Fruit fly (Drosophila melanogaster) whole organism, embryonic: ENCODE data around the gene CAHbeta.

Experiments used
- B-H1 ChIP-seq: fragments of 200-800 bp; sonication (Bioruptor generic); IDR thresholded peaks from 3 replicates; pipeline ENCODE4 v1.3.6; 2022; ENCODE audit warnings: missing biosample characterization, missing genetic modification characterization
- Bgb ChIP-seq: fragments of 200-800 bp; sonication (Bioruptor generic); IDR thresholded peaks from 2 replicates; pipeline ENCODE4 v1.3.6; 2022; ENCODE audit warnings: missing biosample characterization, missing genetic modification characterization; ENCODE audit not compliant: partially characterized antibody
- CG11247 ChIP-seq: fragments of 200-800 bp; sonication (Bioruptor generic); IDR thresholded peaks from 2 replicates; pipeline ENCODE4 v1.3.6; 2022; ENCODE audit warnings: missing biosample characterization, missing genetic modification characterization
- CG12391 ChIP-seq: fragments of 200-800 bp; sonication (Bioruptor generic); optimal IDR thresholded peaks from 3 replicates; lab custom pipeline; 2018; ENCODE audit warnings: missing biosample characterization, mild to moderate bottlenecking, missing genetic modification characterization, moderate library complexity
- CG13624 ChIP-seq: fragments of 200-800 bp; sonication (Bioruptor generic); optimal IDR thresholded peaks from 2 replicates; lab custom pipeline; 2016; ENCODE audit warnings: missing biosample characterization, missing genetic modification characterization
- CG14710 ChIP-seq: fragments of 200-800 bp; sonication (Bioruptor generic); optimal IDR thresholded peaks from 3 replicates; lab custom pipeline; 2019; ENCODE audit warnings: missing biosample characterization, mild to moderate bottlenecking, missing genetic modification characterization, moderate library complexity
- CG17568 ChIP-seq: fragments of 200-800 bp; sonication (Bioruptor generic); optimal IDR thresholded peaks from 2 replicates; lab custom pipeline; 2018; ENCODE audit warnings: missing biosample characterization, mild to moderate bottlenecking, missing genetic modification characterization, moderate library complexity
- CG1792 ChIP-seq: fragments of 200-800 bp; sonication (Bioruptor generic); optimal IDR thresholded peaks from 2 replicates; lab custom pipeline; 2016; ENCODE audit warnings: missing biosample characterization, missing genetic modification characterization
- CG18599 ChIP-seq: fragments of 200-800 bp; sonication (Bioruptor generic); optimal IDR thresholded peaks from 3 replicates; lab custom pipeline; 2017; ENCODE audit warnings: missing biosample characterization, missing genetic modification characterization, mild to moderate bottlenecking, moderate library complexity, missing genetic modification reagents
- CG2875 ChIP-seq: fragments of 200-800 bp; sonication (Bioruptor generic); optimal IDR thresholded peaks from 2 replicates; lab custom pipeline; 2017; ENCODE audit warnings: missing biosample characterization, mild to moderate bottlenecking, missing genetic modification characterization, missing genetic modification reagents
- CG31388 ChIP-seq: fragments of 200-800 bp; sonication (Bioruptor generic); optimal IDR thresholded peaks from 2 replicates; lab custom pipeline; 2016; ENCODE audit warnings: missing biosample characterization, missing genetic modification characterization
- CG3847 ChIP-seq: fragments of 200-800 bp; sonication (Bioruptor generic); IDR thresholded peaks from 2 replicates; pipeline ENCODE4 v1.3.6; 2022; ENCODE audit warnings: missing biosample characterization, missing genetic modification characterization
- CG4730 ChIP-seq: fragments of 200-800 bp; sonication (Bioruptor generic); IDR thresholded peaks from 2 replicates; pipeline ENCODE4 v1.3.6; 2022; ENCODE audit warnings: missing biosample characterization, missing genetic modification characterization
- CG5953 ChIP-seq: fragments of 200-800 bp; sonication (Bioruptor generic); IDR thresholded peaks from 2 replicates; pipeline ENCODE4 v1.3.6; 2022; ENCODE audit warnings: missing biosample characterization, missing genetic modification characterization
- CG6765 ChIP-seq: fragments of 200-800 bp; sonication (Bioruptor generic); optimal IDR thresholded peaks from 3 replicates; lab custom pipeline; 2017; ENCODE audit warnings: missing biosample characterization, mild to moderate bottlenecking, missing genetic modification characterization
- CG7556 ChIP-seq: fragments of 200-800 bp; sonication (Bioruptor generic); optimal IDR thresholded peaks from 2 replicates; lab custom pipeline; 2017; ENCODE audit warnings: missing biosample characterization, mild to moderate bottlenecking, missing genetic modification characterization
- CG9215 ChIP-seq: fragments of 200-800 bp; sonication (Bioruptor generic); IDR thresholded peaks from 2 replicates; pipeline ENCODE4 v1.3.6; 2022; ENCODE audit warnings: missing biosample characterization, missing genetic modification characterization
- Dfd ChIP-seq, 2 experiments: fragments of >200 bp; optimal IDR thresholded peaks; 2 replicates each; lab custom pipeline; 2017; ENCODE audit warnings: missing biosample characterization in 2 of 2, missing genetic modification characterization in 2 of 2
- Dref ChIP-seq: fragments of 200-800 bp; sonication (Bioruptor generic); IDR thresholded peaks from 2 replicates; pipeline ENCODE4 v1.3.6; 2022; ENCODE audit warnings: missing biosample characterization, missing genetic modification characterization
- Fer2 ChIP-seq: fragments of 200-800 bp; sonication (Bioruptor generic); optimal IDR thresholded peaks from 2 replicates; lab custom pipeline; 2018; ENCODE audit warnings: missing biosample characterization, mild to moderate bottlenecking, missing genetic modification characterization, moderate library complexity
- Jarid2 ChIP-seq: fragments of 200-800 bp; sonication (Bioruptor generic); optimal IDR thresholded peaks from 3 replicates; lab custom pipeline; 2017; ENCODE audit warnings: mild to moderate bottlenecking, missing biosample characterization, missing genetic modification reagents, missing genetic modification characterization
- Lpt ChIP-seq: fragments of >200 bp; optimal IDR thresholded peaks from 2 replicates; lab custom pipeline; 2018; ENCODE audit warnings: missing biosample characterization, missing genetic modification characterization
- Myb ChIP-seq: fragments of 200-800 bp; sonication (Bioruptor generic); optimal IDR thresholded peaks from 2 replicates; lab custom pipeline; 2016; ENCODE audit warnings: missing biosample characterization, missing genetic modification characterization
- NC2α ChIP-seq: fragments of 200-800 bp; sonication (Bioruptor generic); optimal IDR thresholded peaks from 2 replicates; lab custom pipeline; 2016; ENCODE audit warnings: missing biosample characterization, missing genetic modification characterization
- PHDP ChIP-seq: fragments of 200-800 bp; sonication (Bioruptor generic); optimal IDR thresholded peaks from 3 replicates; lab custom pipeline; 2018; ENCODE audit warnings: missing biosample characterization, mild to moderate bottlenecking, missing genetic modification characterization, moderate library complexity
- Side ChIP-seq: fragments of 200-800 bp; sonication (Bioruptor generic); optimal IDR thresholded peaks from 2 replicates; lab custom pipeline; 2016; ENCODE audit warnings: missing biosample characterization, missing genetic modification characterization
- Six4 ChIP-seq: fragments of 200-800 bp; sonication (Bioruptor generic); optimal IDR thresholded peaks from 2 replicates; lab custom pipeline; 2016; ENCODE audit warnings: missing biosample characterization, missing genetic modification characterization
- Xrp1 ChIP-seq: fragments of 200-800 bp; sonication (Bioruptor generic); IDR thresholded peaks from 2 replicates; pipeline ENCODE4 v1.3.6; 2022; ENCODE audit warnings: missing biosample characterization, missing genetic modification characterization
- abd-A ChIP-seq: fragments of 200-800 bp; sonication (Bioruptor generic); optimal IDR thresholded peaks from 3 replicates; lab custom pipeline; 2019; ENCODE audit warnings: missing biosample characterization, mild to moderate bottlenecking, missing genetic modification characterization, moderate library complexity
- az2 ChIP-seq: fragments of 200-800 bp; sonication (Bioruptor generic); optimal IDR thresholded peaks from 3 replicates; lab custom pipeline; 2016; ENCODE audit warnings: missing biosample characterization, missing genetic modification characterization
- bab2 ChIP-seq: fragments of 200-800 bp; sonication (Bioruptor generic); optimal IDR thresholded peaks from 2 replicates; lab custom pipeline; 2016; ENCODE audit warnings: missing biosample characterization, missing genetic modification characterization
- br ChIP-seq: fragments of >200 bp; optimal IDR thresholded peaks from 2 replicates; lab custom pipeline; 2017
- bsh ChIP-seq, 2 experiments: fragments of 200-800 bp; sonication (Bioruptor generic); optimal IDR thresholded peaks; 2 replicates each; lab custom pipeline; 2017 to 2018; ENCODE audit warnings: mild to moderate bottlenecking in 2 of 2, missing biosample characterization in 2 of 2, missing genetic modification characterization in 2 of 2, moderate library complexity in 1 of 2
- chn ChIP-seq: fragments of 200-800 bp; sonication (Bioruptor generic); optimal IDR thresholded peaks from 2 replicates; lab custom pipeline; 2016; ENCODE audit warnings: missing biosample characterization, missing genetic modification characterization
- corto ChIP-seq: fragments of 200-800 bp; sonication (Bioruptor generic); optimal IDR thresholded peaks from 2 replicates; lab custom pipeline; 2016; ENCODE audit warnings: missing biosample characterization, mild to moderate bottlenecking, missing genetic modification characterization, moderate library complexity
- gfzf ChIP-seq: fragments of 200-800 bp; sonication (Bioruptor generic); optimal IDR thresholded peaks from 2 replicates; lab custom pipeline; 2016; ENCODE audit warnings: missing biosample characterization, mild to moderate bottlenecking, missing genetic modification characterization, moderate library complexity
- grn ChIP-seq: fragments of 200-800 bp; sonication (Bioruptor generic); optimal IDR thresholded peaks from 3 replicates; lab custom pipeline; 2017; ENCODE audit warnings: missing biosample characterization, missing genetic modification characterization
- gsb ChIP-seq: fragments of 200-800 bp; sonication (Bioruptor generic); IDR thresholded peaks from 2 replicates; pipeline ENCODE4 v1.3.6; 2022; ENCODE audit warnings: missing biosample characterization, missing genetic modification characterization
- hkb ChIP-seq, 2 experiments: fragments of 200-800 bp in 1 of 2; fragments of >200 bp in 1 of 2; sonication (Bioruptor generic) in 1 of 2; IDR thresholded peaks in 1 of 2; optimal IDR thresholded peaks in 1 of 2; 2 replicates each; pipeline versions ENCODE4 v1.3.6 to Lab custom; 2017 to 2022; ENCODE audit warnings: missing biosample characterization in 1 of 2, missing genetic modification characterization in 1 of 2
- insv ChIP-seq, 2 experiments: fragments of 200-800 bp; sonication (Bioruptor generic); optimal IDR thresholded peaks; 3 replicates each; lab custom pipeline; 2016 to 2018; ENCODE audit warnings: missing biosample characterization in 2 of 2, missing genetic modification characterization in 2 of 2
- kni ChIP-seq: fragments of 200-800 bp; sonication (Bioruptor generic); optimal IDR thresholded peaks from 3 replicates; lab custom pipeline; 2017; ENCODE audit warnings: mild to moderate bottlenecking, missing biosample characterization, missing genetic modification reagents, missing genetic modification characterization
- lola ChIP-seq, 3 experiments: fragments of >200 bp in 2 of 3; fragments of 200-800 bp in 1 of 3; sonication (Bioruptor generic) in 1 of 3; optimal IDR thresholded peaks; 2 replicates each; lab custom pipeline; 2017 to 2019; ENCODE audit warnings: missing biosample characterization in 3 of 3, missing genetic modification characterization in 3 of 3, mild to moderate bottlenecking in 1 of 3, moderate library complexity in 1 of 3
- luna ChIP-seq: fragments of 200-800 bp; sonication (Bioruptor generic); optimal IDR thresholded peaks from 2 replicates; lab custom pipeline; 2016; ENCODE audit warnings: missing biosample characterization, missing genetic modification characterization
- pho ChIP-seq: fragments of 200-800 bp; sonication (Bioruptor generic); optimal IDR thresholded peaks from 2 replicates; lab custom pipeline; 2016; ENCODE audit warnings: missing biosample characterization, missing genetic modification characterization
- row ChIP-seq: fragments of 200-800 bp; sonication (Bioruptor generic); IDR thresholded peaks from 3 replicates; pipeline ENCODE4 v1.3.6; 2022; ENCODE audit warnings: missing biosample characterization, missing genetic modification characterization
- ttk ChIP-seq: fragments of 200-800 bp; sonication (Bioruptor generic); IDR thresholded peaks from 2 replicates; pipeline ENCODE4 v2.1.2; 2022; ENCODE audit warnings: missing biosample characterization, missing genetic modification characterization
- wdn ChIP-seq: fragments of 200-800 bp; sonication (Bioruptor generic); IDR thresholded peaks from 2 replicates; pipeline ENCODE4 v1.3.6; 2022; ENCODE audit warnings: missing biosample characterization, missing genetic modification characterization
- wek ChIP-seq: fragments of 200-800 bp; sonication (Bioruptor generic); optimal IDR thresholded peaks from 3 replicates; lab custom pipeline; 2018; ENCODE audit warnings: missing biosample characterization, mild to moderate bottlenecking, missing genetic modification characterization, moderate library complexity
- zfh2 ChIP-seq: fragments of 200-800 bp; sonication (Bioruptor generic); optimal IDR thresholded peaks from 2 replicates; lab custom pipeline; 2016; ENCODE audit warnings: missing biosample characterization, missing genetic modification characterization

The CAHbeta gene

DNA sequence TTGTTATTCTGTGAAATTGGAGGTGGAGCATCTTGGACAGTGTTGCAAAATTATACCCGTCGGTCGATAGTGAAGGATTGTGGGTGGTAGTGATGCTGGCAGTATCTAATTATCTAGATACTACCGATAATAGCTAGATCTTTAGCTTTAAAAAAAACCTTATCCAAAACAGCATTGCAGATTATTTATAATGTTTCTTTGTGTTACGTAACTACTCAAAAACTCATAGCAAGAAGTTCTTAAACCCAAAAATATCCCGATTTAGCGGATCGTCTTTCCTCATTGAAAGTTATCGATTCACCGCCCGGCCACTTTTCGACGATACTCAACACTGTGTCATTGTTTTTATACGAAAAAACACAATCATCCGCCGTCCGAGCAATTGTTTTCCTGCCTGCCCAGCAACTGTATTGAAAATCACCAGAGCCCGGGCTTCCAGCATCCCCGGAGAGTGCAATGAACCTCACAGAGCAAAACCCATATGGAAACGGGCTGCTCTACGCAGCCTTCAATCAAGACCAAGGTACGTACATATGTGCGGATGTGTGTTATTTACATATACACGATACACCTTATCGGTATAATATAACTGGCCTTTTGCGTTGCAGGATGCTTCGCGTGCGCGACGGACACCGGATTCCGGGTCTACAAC is 12.4 kb downstream of the CAHbeta start, which contains the start of gene CG11975 (continued):
- peak; percentile 78 for TF ChIP-seq CG12391 (tag; lab: Kevin White, UChicago)
- TF ChIP-seq kni (GFP tag; lab: Kevin White, UChicago): peak; percentile 48
- TF ChIP-seq CG4730 (GFP tag; lab: Robert Waterston, UW): 0 out of 2 replicates have a peak, but pooled peaks have one; percentile 24
- peak; percentile 91 for TF ChIP-seq pho (GFP tag; lab: Kevin White, UChicago)
- peak; percentile 70; the same call in 1 of the 2 replicates for TF ChIP-seq Xrp1 (GFP tag; lab: Robert Waterston, UW)
- TF ChIP-seq NC2α: peak; percentile 22
- TF ChIP-seq B-H1 (GFP tag; lab: Robert Waterston, UW): no peak
- TF ChIP-seq Dfd (GFP tag; optimal IDR thresholded peaks at IDR 0.05; lab: Kevin White, UChicago): no peak
- TF ChIP-seq ttk (GFP tag; lab: Robert Waterston, UW): 0 out of 2 replicates have a peak, but pooled peaks have one; percentile 9
- TF ChIP-seq corto: no peak
- no peak for TF ChIP-seq abd-A
- no peak for TF ChIP-seq wek
- no peak for TF ChIP-seq br
- TF ChIP-seq gfzf (GFP tag; lab: Kevin White, UChicago): peak; percentile 35
- TF ChIP-seq Fer2 (tag; lab: Kevin White, UChicago): peak; percentile 54
- TF ChIP-seq az2 (GFP tag; lab: Kevin White, UChicago): peak; percentile 73
- no peak for TF ChIP-seq CG6765 (GFP tag; lab: Kevin White, UChicago)
- TF ChIP-seq Bgb: peak; percentile 66
- TF ChIP-seq lola (GFP tag; optimal IDR thresholded peaks at IDR 0.05; lab: Kevin White, UChicago): peak in 1 of 3 experiments; percentile 56
- TF ChIP-seq luna: peak; percentile 72
- TF ChIP-seq insv (GFP tag; optimal IDR thresholded peaks at IDR 0.05; lab: Kevin White, UChicago): peak in 1 of 2 experiments; percentile 51
- peak; percentile 74 for TF ChIP-seq bab2 (GFP tag; lab: Kevin White, UChicago)
- peak; percentile 80 for TF ChIP-seq CG18599 (GFP tag; lab: Kevin White, UChicago)
- TF ChIP-seq CG7556: peak; percentile 62
- peak; percentile 86 for TF ChIP-seq CG3847
- peak; percentile 67 for TF ChIP-seq Six4 (GFP tag; lab: Kevin White, UChicago)
- peak; percentile 67 for TF ChIP-seq Dref
- peak; percentile 55; the same call in 1 of the 2 replicates for TF ChIP-seq CG11247
- peak; percentile 70 for TF ChIP-seq PHDP (tag; lab: Kevin White, UChicago)
- TF ChIP-seq Side (GFP tag; lab: Kevin White, UChicago): peak; percentile 83
- no peak for TF ChIP-seq CG5953 (GFP tag; lab: Robert Waterston, UW)
- peak; percentile 77 for TF ChIP-seq hkb (optimal IDR thresholded peaks at IDR 0.05; lab: Kevin White, UChicago)
- no peak for TF ChIP-seq hkb (GFP tag; IDR thresholded peaks at IDR 0.05; lab: Robert Waterston, UW)
- no peak for TF ChIP-seq CG17568 (GFP tag; lab: Kevin White, UChicago)
- TF ChIP-seq grn (GFP tag; lab: Kevin White, UChicago): no peak
- TF ChIP-seq row (GFP tag; lab: Robert Waterston, UW): peak; percentile 87
- peak in 1 of 2 experiments; percentile 50 for TF ChIP-seq bsh (GFP tag; optimal IDR thresholded peaks at IDR 0.05; lab: Kevin White, UChicago)
- 0 out of 2 replicates have a peak, but pooled peaks have one; percentile 12 for TF ChIP-seq gsb (GFP tag; lab: Robert Waterston, UW)
- peak; percentile 79 for TF ChIP-seq CG9215 (GFP tag; lab: Robert Waterston, UW)
- peak; percentile 74 for TF ChIP-seq Myb (GFP tag; lab: Kevin White, UChicago)
- peak; percentile 95 for TF ChIP-seq chn (GFP tag; lab: Kevin White, UChicago)
- peak; percentile 93 for TF ChIP-seq CG13624 (GFP tag; lab: Kevin White, UChicago)
- TF ChIP-seq CG31388 (GFP tag; lab: Kevin White, UChicago): peak; percentile 14
- TF ChIP-seq Jarid2 (GFP tag; lab: Kevin White, UChicago): peak; percentile 32
- peak; percentile 81 for TF ChIP-seq CG14710 (tag; lab: Kevin White, UChicago)
- TF ChIP-seq CG1792 (GFP tag; lab: Kevin White, UChicago): peak; percentile 68
- TF ChIP-seq CG2875 (GFP tag; lab: Kevin White, UChicago): no peak
- peak; percentile 24; the same call in 1 of the 2 replicates for TF ChIP-seq wdn (GFP tag; lab: Robert Waterston, UW)
- no peak for TF ChIP-seq Lpt
- TF ChIP-seq zfh2: peak; percentile 90
